Worm (Caenorhabditis elegans): Measurements from ENCODE around the gene F42C5.6.

F42C5.6 gene

ce11 chrIV:7308974-7309373 is at the start of gene F42C5.6:
F42C5.6 (minus strand) TSS chrIV:7309074.
- TF ChIP-seq W03F9.2 (tag; optimal IDR thresholded peaks at IDR 0.05) (no peak), dao-5 (tag; optimal IDR thresholded peaks at IDR 0.05) (no peak), him-1 (tag; optimal IDR thresholded peaks at IDR 0.05) (no peak)

ce11 chrIV:7346751-7347150 is 37.9 kb upstream of the F42C5.6 start, which contains the start of gene daf-42:
daf-42 (minus strand) TSS chrIV:7346851.
- TF ChIP-seq W03F9.2 (tag; optimal IDR thresholded peaks at IDR 0.05) (no peak), dao-5 (tag; optimal IDR thresholded peaks at IDR 0.05) (no peak), him-1 (tag; optimal IDR thresholded peaks at IDR 0.05) (no peak)

- TF ChIP-seq W03F9.2 (tag; optimal IDR thresholded peaks at IDR 0.05) (no peak), dao-5 (tag; optimal IDR thresholded peaks at IDR 0.05) (no peak), him-1 (tag; optimal IDR thresholded peaks at IDR 0.05) (no peak)
Measured at ce11 chrIV:7344020-7344419, 35.1 kb upstream of the F42C5.6 start.

- TF ChIP-seq dao-5 (tag; optimal IDR thresholded peaks at IDR 0.05): no peak
- no peak for TF ChIP-seq him-1 (tag; optimal IDR thresholded peaks at IDR 0.05)
Measured at ce11 chrIV:7342144-7342543, 33.3 kb upstream of the F42C5.6 start.

ce11 chrIV:7339095-7339494 is 30.2 kb upstream of the F42C5.6 start:
- TF ChIP-seq dao-5 (tag; optimal IDR thresholded peaks at IDR 0.05) (no peak), W03F9.2 (tag; optimal IDR thresholded peaks at IDR 0.05) (no peak), him-1 (tag; optimal IDR thresholded peaks at IDR 0.05) (no peak)

- TF ChIP-seq dao-5 (tag; optimal IDR thresholded peaks at IDR 0.05) (no peak), him-1 (tag; optimal IDR thresholded peaks at IDR 0.05) (no peak)
Measured at ce11 chrIV:7338042-7338441, 29.2 kb upstream of the F42C5.6 start.

- TF ChIP-seq dao-5 (tag; optimal IDR thresholded peaks at IDR 0.05): no peak
- TF ChIP-seq him-1 (tag; optimal IDR thresholded peaks at IDR 0.05): no peak
- no peak for TF ChIP-seq W03F9.2 (tag; optimal IDR thresholded peaks at IDR 0.05)
Measured at ce11 chrIV:7332695-7333094, 23.8 kb upstream of the F42C5.6 start, which contains the start of gene ocr-4. ocr-4 (minus strand) TSS chrIV:7332795.

- TF ChIP-seq W03F9.2 (tag; optimal IDR thresholded peaks at IDR 0.05) (no peak), dao-5 (tag; optimal IDR thresholded peaks at IDR 0.05) (no peak), him-1 (tag; optimal IDR thresholded peaks at IDR 0.05) (no peak)
Measured at ce11 chrIV:7328918-7329317, 20.0 kb upstream of the F42C5.6 start, which contains the start of gene sqst-2. sqst-2 (minus strand) TSS chrIV:7328975.

- TF ChIP-seq W03F9.2 (tag; optimal IDR thresholded peaks at IDR 0.05) (no peak), dao-5 (tag; optimal IDR thresholded peaks at IDR 0.05) (no peak), him-1 (tag; optimal IDR thresholded peaks at IDR 0.05) (no peak)
Measured at ce11 chrIV:7326613-7327149, 17.8 kb upstream of the F42C5.6 start, which contains the start of gene ifo-1. ifo-1 (minus strand) TSS chrIV:7326663.

ce11 chrIV:7325698-7326097 is 16.8 kb upstream of the F42C5.6 start:
- TF ChIP-seq dao-5 (tag; optimal IDR thresholded peaks at IDR 0.05): no peak

- TF ChIP-seq dao-5 (tag; optimal IDR thresholded peaks at IDR 0.05) (no peak), him-1 (tag; optimal IDR thresholded peaks at IDR 0.05) (no peak)
Measured at ce11 chrIV:7324913-7325312, 16.0 kb upstream of the F42C5.6 start.

ce11 chrIV:7323904-7324303 is 15.0 kb upstream of the F42C5.6 start:
- TF ChIP-seq W03F9.2 (tag; optimal IDR thresholded peaks at IDR 0.05): no peak
- no peak for TF ChIP-seq dao-5 (tag; optimal IDR thresholded peaks at IDR 0.05)
- no peak for TF ChIP-seq him-1 (tag; optimal IDR thresholded peaks at IDR 0.05)

- TF ChIP-seq W03F9.2 (tag; optimal IDR thresholded peaks at IDR 0.05) (no peak), dao-5 (tag; optimal IDR thresholded peaks at IDR 0.05) (no peak), him-1 (tag; optimal IDR thresholded peaks at IDR 0.05) (no peak)
Measured at ce11 chrIV:7320688-7321087, 11.8 kb upstream of the F42C5.6 start.

- TF ChIP-seq dao-5 (tag; optimal IDR thresholded peaks at IDR 0.05) (peak; percentile 35), W03F9.2 (tag; optimal IDR thresholded peaks at IDR 0.05) (peak; percentile 48), him-1 (tag; optimal IDR thresholded peaks at IDR 0.05) (peak; percentile 68)
Measured at ce11 chrIV:7319931-7320435, 11.1 kb upstream of the F42C5.6 start.

ce11 chrIV:7318900-7319299 is 10.0 kb upstream of the F42C5.6 start:
- no peak for TF ChIP-seq dao-5 (tag; optimal IDR thresholded peaks at IDR 0.05)
- no peak for TF ChIP-seq him-1 (tag; optimal IDR thresholded peaks at IDR 0.05)
- TF ChIP-seq W03F9.2 (tag; optimal IDR thresholded peaks at IDR 0.05): no peak
